Comparison of ENCODE assay signal across 1 fruit fly cellular context in the genomic region with DNA sequence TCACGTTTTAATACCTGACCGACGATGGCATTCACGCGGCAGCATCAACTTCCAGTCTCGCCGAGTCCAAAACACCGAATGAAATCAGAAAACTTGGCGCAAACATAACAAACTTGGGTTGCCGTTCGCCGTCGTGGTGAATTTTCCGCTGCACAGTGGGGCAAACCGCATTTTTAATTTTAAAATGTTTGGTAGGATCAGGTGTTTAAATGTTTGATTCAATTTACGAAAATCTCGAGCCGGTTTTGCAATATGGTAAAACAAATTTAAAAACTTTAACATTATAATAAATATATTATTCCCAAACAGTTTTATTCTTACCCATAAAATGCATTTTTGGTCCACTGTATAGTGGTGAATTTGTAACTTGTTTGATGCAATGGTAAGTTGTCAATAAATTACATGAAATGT.
TF ChIP-seq lines count a peak whose summit lies in the region.

A gene (minus strand): TSS at position 82 of the 411 bp plus-strand sequence.

TF ChIP-seq in whole organism, embryonic, 481 proteins besides CTCF, POLR2A, EP300 and RAD21 (continued from another document and continues in another):
- peak; percentile 99 for TF ChIP-seq CG31441 (GFP tag; IDR thresholded peaks at IDR 0.05; lab: Robert Waterston, UW)
- peak; percentile 97 for TF ChIP-seq trem (tag; optimal IDR thresholded peaks at IDR 0.05; lab: Kevin White, UChicago)
- TF ChIP-seq NfI (GFP tag; optimal IDR thresholded peaks at IDR 0.05; lab: Kevin White, UChicago) = peak; percentile 99
- peak; percentile 99 for TF ChIP-seq CG12942 (GFP tag; optimal IDR thresholded peaks at IDR 0.05; lab: Kevin White, UChicago)
- TF ChIP-seq Xbp1 (GFP tag; optimal IDR thresholded peaks at IDR 0.05; lab: Kevin White, UChicago) = peak; percentile 99
- peak; percentile 99 for TF ChIP-seq CG12104 (GFP tag; optimal IDR thresholded peaks at IDR 0.05; lab: Kevin White, UChicago)
- TF ChIP-seq Nf-YC (tag; optimal IDR thresholded peaks at IDR 0.05; lab: Kevin White, UChicago) = peak; percentile 93
- peak; percentile 99 for TF ChIP-seq ro (GFP tag; IDR thresholded peaks at IDR 0.05; lab: Robert Waterston, UW)
- peak; percentile 100 for TF ChIP-seq oc (tag; optimal IDR thresholded peaks at IDR 0.05; lab: Kevin White, UChicago)
- TF ChIP-seq fd96Cb (tag; optimal IDR thresholded peaks at IDR 0.05; lab: Kevin White, UChicago) = peak; percentile 99
- TF ChIP-seq CG6765 (GFP tag; optimal IDR thresholded peaks at IDR 0.05; lab: Kevin White, UChicago) = peak; percentile 98
- TF ChIP-seq CG12236 (GFP tag; optimal IDR thresholded peaks at IDR 0.05; lab: Kevin White, UChicago) = peak; percentile 86
- peak; percentile 98 for TF ChIP-seq sens-2 (GFP tag; IDR thresholded peaks at IDR 0.05; lab: Robert Waterston, UW)
- peak in 1 of 2 experiments; percentile 96 for TF ChIP-seq eve (GFP tag; optimal IDR thresholded peaks at IDR 0.05; lab: Kevin White, UChicago)
- peak; percentile 66 for TF ChIP-seq CG3995 (GFP tag; optimal IDR thresholded peaks at IDR 0.05; lab: Kevin White, UChicago)
- TF ChIP-seq CG9437 (GFP tag; optimal IDR thresholded peaks at IDR 0.05; lab: Kevin White, UChicago) = peak; percentile 97
- TF ChIP-seq ind (GFP tag; optimal IDR thresholded peaks at IDR 0.05; lab: Kevin White, UChicago) = peak; percentile 99
- TF ChIP-seq inv (GFP tag; IDR thresholded peaks at IDR 0.05; lab: Robert Waterston, UW; ENCODE audit: partially characterized antibody) = peak; percentile 57
- peak; percentile 99 for TF ChIP-seq rib (GFP tag; IDR thresholded peaks at IDR 0.05; lab: Robert Waterston, UW)
- peak; percentile 96 for TF ChIP-seq CG5180 (GFP tag; optimal IDR thresholded peaks at IDR 0.05; lab: Kevin White, UChicago)
- peak; percentile 97 for TF ChIP-seq CG7357 (GFP tag; IDR thresholded peaks at IDR 0.05; lab: Robert Waterston, UW)
- TF ChIP-seq CG10267 (tag; optimal IDR thresholded peaks at IDR 0.05; lab: Kevin White, UChicago) = peak; percentile 97
- TF ChIP-seq CG2120 (GFP tag; optimal IDR thresholded peaks at IDR 0.05; lab: Kevin White, UChicago) = peak; percentile 96
- TF ChIP-seq vvl (GFP tag; IDR thresholded peaks at IDR 0.05; lab: Robert Waterston, UW) = peak; percentile 100
- TF ChIP-seq wek (GFP tag; optimal IDR thresholded peaks at IDR 0.05; lab: Kevin White, UChicago) = peak; percentile 96
- TF ChIP-seq cas (GFP tag; IDR thresholded peaks at IDR 0.05; lab: Robert Waterston, UW) = peak; percentile 94
- peak; percentile 96 for TF ChIP-seq ems (GFP tag; optimal IDR thresholded peaks at IDR 0.05; lab: Kevin White, UChicago)
- peak; percentile 99 for TF ChIP-seq BtbVII (GFP tag; optimal IDR thresholded peaks at IDR 0.05; lab: Kevin White, UChicago)
- no peak for TF ChIP-seq Sin3A (optimal IDR thresholded peaks at IDR 0.05; lab: Kevin White, UChicago)
- peak; percentile 99 for TF ChIP-seq croc (GFP tag; conservative IDR thresholded peaks at IDR 0.05; lab: Robert Waterston, UW)
- peak; percentile 96 for TF ChIP-seq CG10565 (GFP tag; optimal IDR thresholded peaks at IDR 0.05; lab: Kevin White, UChicago)
- TF ChIP-seq CG16815 (GFP tag; optimal IDR thresholded peaks at IDR 0.05; lab: Kevin White, UChicago) = peak; percentile 98
- peak; percentile 100 for TF ChIP-seq Awh (GFP tag; IDR thresholded peaks at IDR 0.05; lab: Robert Waterston, UW)
- peak; percentile 100 for TF ChIP-seq Spps (tag; optimal IDR thresholded peaks at IDR 0.05; lab: Kevin White, UChicago)
- peak; percentile 95 for TF ChIP-seq ssp (GFP tag; IDR thresholded peaks at IDR 0.05; lab: Robert Waterston, UW)
- peak; percentile 98 for TF ChIP-seq CG4328 (GFP tag; optimal IDR thresholded peaks at IDR 0.05; lab: Kevin White, UChicago)
- peak; percentile 92 for TF ChIP-seq Poxn (GFP tag; IDR thresholded peaks at IDR 0.05; lab: Robert Waterston, UW)
- TF ChIP-seq Atf3 (GFP tag; optimal IDR thresholded peaks at IDR 0.05; lab: Kevin White, UChicago) = peak; percentile 92
- peak; percentile 80 for TF ChIP-seq bigmax (GFP tag; optimal IDR thresholded peaks at IDR 0.05; lab: Kevin White, UChicago)
- TF ChIP-seq CG15073 (GFP tag; optimal IDR thresholded peaks at IDR 0.05; lab: Kevin White, UChicago) = peak; percentile 91
- peak; percentile 56; the same call in 2 of the 3 replicates for TF ChIP-seq Doc3 (GFP tag; IDR thresholded peaks at IDR 0.05; lab: Robert Waterston, UW; ENCODE audit: partially characterized antibody)
- TF ChIP-seq Lim3 (GFP tag; IDR thresholded peaks at IDR 0.05; lab: Robert Waterston, UW) = peak; percentile 96
- peak; percentile 89 for TF ChIP-seq CG30020 (tag; optimal IDR thresholded peaks at IDR 0.05; lab: Kevin White, UChicago)
- peak; percentile 89 for TF ChIP-seq btn (GFP tag; optimal IDR thresholded peaks at IDR 0.05; lab: Kevin White, UChicago)
- TF ChIP-seq CG2199 (GFP tag; IDR thresholded peaks at IDR 0.05; lab: Robert Waterston, UW) = peak; percentile 100
- peak; percentile 91 for TF ChIP-seq Nf-YB (GFP tag; optimal IDR thresholded peaks at IDR 0.05; lab: Kevin White, UChicago)
- peak; percentile 68 for TF ChIP-seq slp2 (GFP tag; optimal IDR thresholded peaks at IDR 0.05; lab: Kevin White, UChicago)
- peak; percentile 96 for TF ChIP-seq Ada2b (GFP tag; IDR thresholded peaks at IDR 0.05; lab: Robert Waterston, UW)
- TF ChIP-seq CkIIα-i1 (GFP tag; IDR thresholded peaks at IDR 0.05; lab: Robert Waterston, UW) = no peak
- TF ChIP-seq CG15479 (GFP tag; optimal IDR thresholded peaks at IDR 0.05; lab: Kevin White, UChicago) = peak; percentile 77
- TF ChIP-seq repo (GFP tag; optimal IDR thresholded peaks at IDR 0.05; lab: Kevin White, UChicago) = peak; percentile 75
- peak; percentile 79 for TF ChIP-seq eyg (GFP tag; optimal IDR thresholded peaks at IDR 0.05; lab: Kevin White, UChicago)
- TF ChIP-seq D19A (tag; optimal IDR thresholded peaks at IDR 0.05; lab: Kevin White, UChicago) = peak; percentile 95
- peak; percentile 71 for TF ChIP-seq pb (GFP tag; optimal IDR thresholded peaks at IDR 0.05; lab: Kevin White, UChicago)
- TF ChIP-seq CG6272 (GFP tag; IDR thresholded peaks at IDR 0.05; lab: Robert Waterston, UW) = peak; percentile 99
- peak in 1 of 2 experiments; percentile 96 for TF ChIP-seq Hr78 (GFP tag; optimal IDR thresholded peaks at IDR 0.05; lab: Kevin White, UChicago)
- peak; percentile 99 for TF ChIP-seq ttk (GFP tag; IDR thresholded peaks at IDR 0.05; lab: Robert Waterston, UW)
- TF ChIP-seq MTF-1 (GFP tag; optimal IDR thresholded peaks at IDR 0.05; lab: Kevin White, UChicago; ENCODE audit: borderline replicate concordance) = peak; percentile 99
- peak; percentile 99 for TF ChIP-seq CG15696 (tag; optimal IDR thresholded peaks at IDR 0.05; lab: Kevin White, UChicago)
- 0 out of 3 replicates have a peak, but pooled peaks have one; percentile 48 for TF ChIP-seq CG7963 (GFP tag; IDR thresholded peaks at IDR 0.05; lab: Robert Waterston, UW; ENCODE audit: partially characterized antibody)
- TF ChIP-seq Dfd (GFP tag; optimal IDR thresholded peaks at IDR 0.05; lab: Kevin White, UChicago) = no peak
- peak; percentile 94 for TF ChIP-seq onecut (GFP tag; IDR thresholded peaks at IDR 0.05; lab: Robert Waterston, UW)
- TF ChIP-seq usp (GFP tag; optimal IDR thresholded peaks at IDR 0.05; lab: Kevin White, UChicago) = no peak
- TF ChIP-seq zfh2 (GFP tag; optimal IDR thresholded peaks at IDR 0.05; lab: Kevin White, UChicago) = peak; percentile 85
- TF ChIP-seq nom (GFP tag; optimal IDR thresholded peaks at IDR 0.05; lab: Kevin White, UChicago) = peak; percentile 93
- peak; percentile 99 for TF ChIP-seq CG14014 (GFP tag; IDR thresholded peaks at IDR 0.05; lab: Robert Waterston, UW)
- peak; percentile 99 for TF ChIP-seq Dek (tag; optimal IDR thresholded peaks at IDR 0.05; lab: Kevin White, UChicago)
- TF ChIP-seq MBD-R2 (GFP tag; IDR thresholded peaks at IDR 0.05; lab: Robert Waterston, UW) = peak; percentile 73
- TF ChIP-seq CG4730 (GFP tag; IDR thresholded peaks at IDR 0.05; lab: Robert Waterston, UW) = peak; percentile 99
- TF ChIP-seq CG13296 (GFP tag; optimal IDR thresholded peaks at IDR 0.05; lab: Kevin White, UChicago) = peak; percentile 99
- peak; percentile 52; the same call in 1 of the 2 replicates for TF ChIP-seq unc-4 (GFP tag; IDR thresholded peaks at IDR 0.05; lab: Robert Waterston, UW; ENCODE audit: partially characterized antibody)
- TF ChIP-seq CG3726 (GFP tag; IDR thresholded peaks at IDR 0.05; lab: Robert Waterston, UW) = peak; percentile 97
- peak; percentile 96 for TF ChIP-seq ham (GFP tag; IDR thresholded peaks at IDR 0.05; lab: Robert Waterston, UW)
- peak; percentile 99 for TF ChIP-seq CG14050 (GFP tag; IDR thresholded peaks at IDR 0.05; lab: Robert Waterston, UW)
- TF ChIP-seq CG7928 (GFP tag; optimal IDR thresholded peaks at IDR 0.05; lab: Kevin White, UChicago) = peak; percentile 81
- peak; percentile 99 for TF ChIP-seq HHEX (GFP tag; optimal IDR thresholded peaks at IDR 0.05; lab: Kevin White, UChicago)
- TF ChIP-seq CG12071 (GFP tag; optimal IDR thresholded peaks at IDR 0.05; lab: Kevin White, UChicago) = peak; percentile 99
- TF ChIP-seq sr (GFP tag; IDR thresholded peaks at IDR 0.05; lab: Robert Waterston, UW) = peak; percentile 91
- TF ChIP-seq CG17829 (tag; optimal IDR thresholded peaks at IDR 0.05; lab: Kevin White, UChicago) = peak; percentile 100
- peak; percentile 100 for TF ChIP-seq E2f1 (GFP tag; IDR thresholded peaks at IDR 0.05; lab: Robert Waterston, UW)
- peak; percentile 87 for TF ChIP-seq CG11398 (GFP tag; optimal IDR thresholded peaks at IDR 0.05; lab: Kevin White, UChicago)
- TF ChIP-seq Gsc (GFP tag; IDR thresholded peaks at IDR 0.05; lab: Robert Waterston, UW) = no peak; the same call in 1 of the 2 replicates
- peak; percentile 99 for TF ChIP-seq phol (tag; optimal IDR thresholded peaks at IDR 0.05; lab: Kevin White, UChicago)
- TF ChIP-seq tx (GFP tag; optimal IDR thresholded peaks at IDR 0.05; lab: Kevin White, UChicago) = peak; percentile 92
- peak; percentile 77 for TF ChIP-seq Dip3 (GFP tag; optimal IDR thresholded peaks at IDR 0.05; lab: Kevin White, UChicago)
- peak; percentile 98 for TF ChIP-seq caup (GFP tag; optimal IDR thresholded peaks at IDR 0.05; lab: Kevin White, UChicago; ENCODE audit: severe bottlenecking)
- peak; percentile 95 for TF ChIP-seq D19B (GFP tag; optimal IDR thresholded peaks at IDR 0.05; lab: Kevin White, UChicago)
- peak; percentile 96 for TF ChIP-seq bab2 (GFP tag; optimal IDR thresholded peaks at IDR 0.05; lab: Kevin White, UChicago)
- peak; percentile 98 for TF ChIP-seq CG12769 (tag; optimal IDR thresholded peaks at IDR 0.05; lab: Kevin White, UChicago)
- TF ChIP-seq CG31388 (GFP tag; optimal IDR thresholded peaks at IDR 0.05; lab: Kevin White, UChicago) = peak; percentile 98
- TF ChIP-seq br (optimal IDR thresholded peaks at IDR 0.05; lab: Kevin White, UChicago) = no peak
- TF ChIP-seq CG31365 (tag; optimal IDR thresholded peaks at IDR 0.05; lab: Kevin White, UChicago) = peak; percentile 92
- TF ChIP-seq CG7786 (GFP tag; optimal IDR thresholded peaks at IDR 0.05; lab: Kevin White, UChicago) = peak; percentile 87
- peak; percentile 99 for TF ChIP-seq tin (GFP tag; optimal IDR thresholded peaks at IDR 0.05; lab: Kevin White, UChicago)
- TF ChIP-seq CG13624 (GFP tag; optimal IDR thresholded peaks at IDR 0.05; lab: Kevin White, UChicago) = peak; percentile 92
- peak in 1 of 2 experiments; percentile 85 for TF ChIP-seq tll (GFP tag; optimal IDR thresholded peaks at IDR 0.05; lab: Kevin White, UChicago)
- TF ChIP-seq shn (GFP tag; optimal IDR thresholded peaks at IDR 0.05; lab: Kevin White, UChicago) = peak; percentile 84
- TF ChIP-seq CG17361 (GFP tag; IDR thresholded peaks at IDR 0.05; lab: Robert Waterston, UW) = peak; percentile 99
- TF ChIP-seq peb (GFP tag; IDR thresholded peaks at IDR 0.05; lab: Robert Waterston, UW) = peak; percentile 99
- peak; percentile 67; the same call in 2 of the 3 replicates for TF ChIP-seq CG34224 (GFP tag; IDR thresholded peaks at IDR 0.05; lab: Robert Waterston, UW; ENCODE audit: partially characterized antibody)
- peak; percentile 98 for TF ChIP-seq Lhr (GFP tag; optimal IDR thresholded peaks at IDR 0.05; lab: Kevin White, UChicago)
- TF ChIP-seq p53 (GFP tag; optimal IDR thresholded peaks at IDR 0.05; lab: Kevin White, UChicago) = peak; percentile 64
- no peak for TF ChIP-seq CG8478 (optimal IDR thresholded peaks at IDR 0.05; lab: Kevin White, UChicago)
- peak; percentile 99 for TF ChIP-seq CG3281 (GFP tag; optimal IDR thresholded peaks at IDR 0.05; lab: Kevin White, UChicago)
- TF ChIP-seq ken (GFP tag; IDR thresholded peaks at IDR 0.05; lab: Robert Waterston, UW) = peak; percentile 99
- TF ChIP-seq CG14710 (tag; optimal IDR thresholded peaks at IDR 0.05; lab: Kevin White, UChicago) = peak; percentile 99
- peak; percentile 99 for TF ChIP-seq Asciz (GFP tag; optimal IDR thresholded peaks at IDR 0.05; lab: Kevin White, UChicago)
- TF ChIP-seq pita (GFP tag; optimal IDR thresholded peaks at IDR 0.05; lab: Kevin White, UChicago) = no peak
- TF ChIP-seq ash1 (GFP tag; optimal IDR thresholded peaks at IDR 0.05; lab: Kevin White, UChicago) = peak; percentile 87
- TF ChIP-seq org-1 (GFP tag; optimal IDR thresholded peaks at IDR 0.05; lab: Kevin White, UChicago) = peak; percentile 99
- peak; percentile 100 for TF ChIP-seq Sox102F (GFP tag; optimal IDR thresholded peaks at IDR 0.05; lab: Kevin White, UChicago)
- TF ChIP-seq kni (GFP tag; optimal IDR thresholded peaks at IDR 0.05; lab: Kevin White, UChicago) = peak; percentile 94
- peak; percentile 41 to 82 for TF ChIP-seq insv (GFP tag; optimal IDR thresholded peaks at IDR 0.05; lab: Kevin White, UChicago)
- peak; percentile 92 for TF ChIP-seq exex (tag; optimal IDR thresholded peaks at IDR 0.05; lab: Kevin White, UChicago)
- TF ChIP-seq CG16863 (GFP tag; optimal IDR thresholded peaks at IDR 0.05; lab: Kevin White, UChicago) = peak; percentile 91
- peak; percentile 95 for TF ChIP-seq NC2β (GFP tag; optimal IDR thresholded peaks at IDR 0.05; lab: Kevin White, UChicago)
- TF ChIP-seq Ptx1 (GFP tag; IDR thresholded peaks at IDR 0.05; lab: Robert Waterston, UW) = peak; percentile 99
- TF ChIP-seq CG8944 (GFP tag; optimal IDR thresholded peaks at IDR 0.05; lab: Kevin White, UChicago) = peak; percentile 88
- peak; percentile 99 for TF ChIP-seq CG3847 (GFP tag; IDR thresholded peaks at IDR 0.05; lab: Robert Waterston, UW)
- peak; percentile 100 for TF ChIP-seq dmrt11E (tag; optimal IDR thresholded peaks at IDR 0.05; lab: Kevin White, UChicago)
- peak; percentile 99 for TF ChIP-seq nerfin-1 (tag; optimal IDR thresholded peaks at IDR 0.05; lab: Kevin White, UChicago)
- TF ChIP-seq Rx (GFP tag; IDR thresholded peaks at IDR 0.05; lab: Robert Waterston, UW) = peak; percentile 98
- peak; percentile 99 for TF ChIP-seq Max (GFP tag; optimal IDR thresholded peaks at IDR 0.05; lab: Kevin White, UChicago)
- peak; percentile 96 for TF ChIP-seq CG1647 (GFP tag; optimal IDR thresholded peaks at IDR 0.05; lab: Kevin White, UChicago)
